Fruit fly (Drosophila melanogaster) whole organism, wandering third instar larva: ENCODE data around the gene CG10053.

Experiments
- CG9705 ChIP-seq: fragments of 200-800 bp; sonication (Bioruptor generic); optimal IDR thresholded peaks from 2 replicates; lab custom pipeline; 2018; ENCODE audit warnings: missing biosample characterization, mild to moderate bottlenecking, missing genetic modification characterization
- CrebA ChIP-seq: fragments of 200-800 bp; sonication (Bioruptor generic); optimal IDR thresholded peaks from 2 replicates; lab custom pipeline; 2016; ENCODE audit warnings: missing biosample characterization, mild to moderate bottlenecking, missing genetic modification characterization, borderline replicate concordance
- Dif ChIP-seq: fragments of 200-275, 200-300 bp; sonication (Bioruptor generic); optimal IDR thresholded peaks from 2 replicates; lab custom pipeline; 2018; ENCODE audit warnings: missing biosample characterization, missing genetic modification characterization; ENCODE audit not compliant: partially characterized antibody
- Hr83 ChIP-seq: fragments of 200-300 bp; sonication (Bioruptor generic); optimal IDR thresholded peaks from 2 replicates; lab custom pipeline; 2016; ENCODE audit warnings: missing biosample characterization, mild to moderate bottlenecking, missing genetic modification characterization, moderate library complexity; ENCODE audit not compliant: poor library complexity, severe bottlenecking
- Jra ChIP-seq: sonication (Bioruptor generic); optimal IDR thresholded peaks from 2 replicates; lab custom pipeline; 2016; ENCODE audit warnings: missing biosample characterization, missing genetic modification characterization
- Myc ChIP-seq: fragments of >200 bp; optimal IDR thresholded peaks from 2 replicates; lab custom pipeline; 2017
- Sp1 ChIP-seq: fragments of 200-800 bp; sonication (Bioruptor generic); optimal IDR thresholded peaks from 3 replicates; lab custom pipeline; 2019; ENCODE audit warnings: missing biosample characterization, mild to moderate bottlenecking, missing genetic modification characterization, moderate library complexity
- brk ChIP-seq: fragments of 200-800 bp; sonication (Bioruptor generic); optimal IDR thresholded peaks from 2 replicates; lab custom pipeline; 2016; ENCODE audit warnings: missing biosample characterization, mild to moderate bottlenecking, missing genetic modification characterization
- dl ChIP-seq, 2 experiments: fragments of 175-275, 200-275 bp in 1 of 2; fragments of 200-275 bp in 1 of 2; sonication (Bioruptor generic); optimal IDR thresholded peaks; lab custom pipeline; 2018; ENCODE audit warnings: mild to moderate bottlenecking in 2 of 2, missing biosample characterization in 2 of 2, missing genetic modification characterization in 2 of 2, moderate library complexity in 2 of 2; ENCODE audit not compliant: partially characterized antibody in 2 of 2, insufficient read depth in 1 of 2
- foxo ChIP-seq, 2 experiments: fragments of 200-800 bp; sonication (Bioruptor generic); optimal IDR thresholded peaks; 2 replicates in 1 of 2; 3 replicates in 1 of 2; lab custom pipeline; 2016 to 2017; ENCODE audit warnings: missing biosample characterization in 2 of 2, missing genetic modification characterization in 2 of 2
- jim ChIP-seq: fragments of 175-275, 200-325 bp; sonication (Bioruptor generic); optimal IDR thresholded peaks from 2 replicates; lab custom pipeline; 2016; ENCODE audit warnings: missing biosample characterization, mild to moderate bottlenecking, missing genetic modification characterization
- sv ChIP-seq: fragments of 200-800 bp; sonication (Bioruptor generic); optimal IDR thresholded peaks from 3 replicates; lab custom pipeline; 2016; ENCODE audit warnings: missing biosample characterization, missing genetic modification characterization
- woc ChIP-seq: sonication (Bioruptor generic); optimal IDR thresholded peaks from 2 replicates; lab custom pipeline; 2016; ENCODE audit warnings: missing biosample characterization, mild to moderate bottlenecking, missing genetic modification characterization

Gene CG10053

dm6 chr3R:7285662-7286061 lies 38.8 kb downstream of the CG10053 start, which contains the start of gene RacGAP84C:
Gene RacGAP84C (plus strand): TSS chr3R:7285962.
- no peak for TF ChIP-seq dl (GFP tag; optimal IDR thresholded peaks at IDR 0.05; lab: Kevin White, UChicago; ENCODE audit: insufficient read depth in 1 of 2, partially characterized antibody in 2 of 2)
- no peak for TF ChIP-seq Myc (lab: Kevin White, UChicago)
- TF ChIP-seq Hr83 (GFP tag; lab: Kevin White, UChicago), result no peak
- no peak for TF ChIP-seq Sp1 (GFP tag; lab: Kevin White, UChicago)
- no peak for TF ChIP-seq sv (GFP tag; lab: Kevin White, UChicago)
- no peak for TF ChIP-seq CG9705 (GFP tag; lab: Kevin White, UChicago)
- no peak for TF ChIP-seq Dif (GFP tag; lab: Kevin White, UChicago)
- no peak for TF ChIP-seq CrebA
- TF ChIP-seq jim (GFP tag; lab: Kevin White, UChicago), result no peak
- no peak for TF ChIP-seq brk (GFP tag; lab: Kevin White, UChicago)
- TF ChIP-seq foxo (GFP tag; optimal IDR thresholded peaks at IDR 0.05; lab: Kevin White, UChicago), result no peak
- no peak for TF ChIP-seq Jra (GFP tag; lab: Kevin White, UChicago)
- TF ChIP-seq woc (GFP tag; lab: Kevin White, UChicago), result no peak
